Fruit fly (Drosophila melanogaster) whole organism, embryonic: ENCODE data around the gene Teh1.

ENCODE experiments used
- Asciz ChIP-seq: fragments of 200-800 bp; sonication (Bioruptor generic); optimal IDR thresholded peaks from 2 replicates; lab custom pipeline; 2017; ENCODE audit warnings: missing biosample characterization, mild to moderate bottlenecking, missing genetic modification characterization, missing genetic modification reagents
- B-H2 ChIP-seq: fragments of 200-800 bp; sonication (Bioruptor generic); optimal IDR thresholded peaks from 2 replicates; lab custom pipeline; 2018; ENCODE audit warnings: missing biosample characterization, mild to moderate bottlenecking, missing genetic modification characterization
- BtbVII ChIP-seq: fragments of 200-800 bp; sonication (Bioruptor generic); optimal IDR thresholded peaks from 3 replicates; lab custom pipeline; 2017; ENCODE audit warnings: missing biosample characterization, mild to moderate bottlenecking, missing genetic modification characterization
- Bteb2 ChIP-seq: fragments of 200-800 bp; sonication (Bioruptor generic); optimal IDR thresholded peaks from 2 replicates; lab custom pipeline; 2016; ENCODE audit warnings: missing biosample characterization, missing genetic modification characterization
- CG10543 ChIP-seq: fragments of 200-800 bp; sonication (Bioruptor generic); optimal IDR thresholded peaks from 3 replicates; lab custom pipeline; 2017; ENCODE audit warnings: missing biosample characterization, mild to moderate bottlenecking, missing genetic modification characterization, moderate library complexity
- CG11247 ChIP-seq: fragments of 200-800 bp; sonication (Bioruptor generic); IDR thresholded peaks from 2 replicates; pipeline ENCODE4 v1.3.6; 2022; ENCODE audit warnings: missing biosample characterization, missing genetic modification characterization
- CG12155 ChIP-seq: fragments of 200-800 bp; sonication (Bioruptor generic); optimal IDR thresholded peaks from 3 replicates; lab custom pipeline; 2016; ENCODE audit warnings: missing biosample characterization, missing genetic modification characterization
- CG1233 ChIP-seq: fragments of 200-800 bp; sonication (Bioruptor generic); optimal IDR thresholded peaks from 4 replicates; lab custom pipeline; 2018; ENCODE audit warnings: missing biosample characterization, mild to moderate bottlenecking, missing genetic modification characterization
- CG12391 ChIP-seq: fragments of 200-800 bp; sonication (Bioruptor generic); optimal IDR thresholded peaks from 3 replicates; lab custom pipeline; 2018; ENCODE audit warnings: missing biosample characterization, mild to moderate bottlenecking, missing genetic modification characterization, moderate library complexity
- CG14965 ChIP-seq: fragments of 200-800 bp; sonication (Bioruptor generic); optimal IDR thresholded peaks from 2 replicates; lab custom pipeline; 2016; ENCODE audit warnings: missing biosample characterization, missing genetic modification characterization, borderline replicate concordance
- CG1603 ChIP-seq: fragments of 200-800 bp; sonication (Bioruptor generic); optimal IDR thresholded peaks from 2 replicates; lab custom pipeline; 2019; ENCODE audit warnings: missing biosample characterization, mild to moderate bottlenecking, missing genetic modification characterization, moderate library complexity
- CG17328 ChIP-seq: fragments of 200-800 bp; sonication (Bioruptor generic); IDR thresholded peaks from 2 replicates; pipeline ENCODE4 v1.3.6; 2022; ENCODE audit warnings: missing biosample characterization, missing genetic modification characterization
- CG2202 ChIP-seq: fragments of 200-800 bp; sonication (Bioruptor generic); optimal IDR thresholded peaks from 2 replicates; lab custom pipeline; 2018; ENCODE audit warnings: missing biosample characterization, mild to moderate bottlenecking, missing genetic modification characterization
- CG3847 ChIP-seq: fragments of 200-800 bp; sonication (Bioruptor generic); IDR thresholded peaks from 2 replicates; pipeline ENCODE4 v1.3.6; 2022; ENCODE audit warnings: missing biosample characterization, missing genetic modification characterization
- CG4328 ChIP-seq: fragments of 200-800 bp; sonication (Bioruptor generic); optimal IDR thresholded peaks from 3 replicates; lab custom pipeline; 2017; ENCODE audit warnings: missing biosample characterization, missing genetic modification reagents, missing genetic modification characterization
- CG4820 ChIP-seq: fragments of 200-800 bp; sonication (Bioruptor generic); optimal IDR thresholded peaks from 3 replicates; lab custom pipeline; 2016; ENCODE audit warnings: missing biosample characterization, missing genetic modification characterization
- CG6791 ChIP-seq: fragments of 200-800 bp; sonication (Bioruptor generic); IDR thresholded peaks from 3 replicates; pipeline ENCODE4 v1.3.6; 2022; ENCODE audit warnings: missing biosample characterization, missing genetic modification characterization; ENCODE audit not compliant: partially characterized antibody
- CG7745 ChIP-seq: fragments of 200-800 bp; sonication (Bioruptor generic); optimal IDR thresholded peaks from 2 replicates; lab custom pipeline; 2018; ENCODE audit warnings: missing biosample characterization, mild to moderate bottlenecking, missing genetic modification characterization, moderate library complexity
- CG7786 ChIP-seq: fragments of 200-800 bp; sonication (Bioruptor generic); optimal IDR thresholded peaks from 2 replicates; lab custom pipeline; 2016; ENCODE audit warnings: missing biosample characterization, missing genetic modification characterization
- CG9609 ChIP-seq: fragments of 200-800 bp; sonication (Bioruptor generic); optimal IDR thresholded peaks from 3 replicates; lab custom pipeline; 2016; ENCODE audit warnings: missing biosample characterization, missing genetic modification characterization
- CHES-1-like ChIP-seq: fragments of 200-800 bp; sonication (Bioruptor generic); optimal IDR thresholded peaks from 2 replicates; lab custom pipeline; 2016; ENCODE audit warnings: missing biosample characterization, missing genetic modification characterization
- CTCF ChIP-seq: fragments of 200-800 bp; sonication (Bioruptor generic); optimal IDR thresholded peaks from 2 replicates; lab custom pipeline; 2017; ENCODE audit warnings: missing biosample characterization, mild to moderate bottlenecking, missing genetic modification characterization, moderate library complexity
- ERR ChIP-seq: fragments of 200-800 bp; sonication (Bioruptor generic); optimal IDR thresholded peaks from 2 replicates; lab custom pipeline; 2016; ENCODE audit warnings: missing biosample characterization, missing genetic modification characterization
- Eip74EF ChIP-seq, 2 experiments: fragments of 200-800 bp in 1 of 2; fragments of >200 bp in 1 of 2; sonication (Bioruptor generic) in 1 of 2; optimal IDR thresholded peaks; 2 replicates each; lab custom pipeline; 2017 to 2019; ENCODE audit warnings: missing biosample characterization in 2 of 2, missing genetic modification characterization in 2 of 2, mild to moderate bottlenecking in 1 of 2, moderate library complexity in 1 of 2
- Ets65A ChIP-seq: fragments of 200-800 bp; sonication (Bioruptor generic); peaks from one replicate; lab custom pipeline; 2016; ENCODE audit warnings: missing biosample characterization, missing genetic modification characterization
- Ets97D ChIP-seq: fragments of 200-800 bp; sonication (Bioruptor generic); optimal IDR thresholded peaks from 3 replicates; lab custom pipeline; 2016; ENCODE audit warnings: missing biosample characterization, missing genetic modification characterization
- Gug ChIP-seq: fragments of 200-800 bp; sonication (Bioruptor generic); IDR thresholded peaks from 4 replicates; pipeline ENCODE4 v1.3.6; 2022; ENCODE audit warnings: missing biosample characterization, missing genetic modification characterization
- H2.0 ChIP-seq: fragments of 200-800 bp; sonication (Bioruptor generic); IDR thresholded peaks from 2 replicates; pipeline ENCODE4 v1.3.6; 2022; ENCODE audit warnings: missing biosample characterization, missing genetic modification characterization
- HLH3B ChIP-seq: fragments of 200-800 bp; sonication (Bioruptor generic); IDR thresholded peaks from 2 replicates; pipeline ENCODE4 v1.3.6; 2022; ENCODE audit warnings: missing biosample characterization, missing genetic modification characterization
- Hr51 ChIP-seq, 2 experiments: fragments of 200-800 bp; sonication (Bioruptor generic); optimal IDR thresholded peaks; 2 replicates in 1 of 2; 3 replicates in 1 of 2; lab custom pipeline; 2016 to 2018; ENCODE audit warnings: missing biosample characterization in 2 of 2, missing genetic modification characterization in 2 of 2, mild to moderate bottlenecking in 1 of 2, moderate library complexity in 1 of 2
- Lim3 ChIP-seq: fragments of 200-800 bp; sonication (Bioruptor generic); IDR thresholded peaks from 2 replicates; pipeline ENCODE4 v1.3.6; 2022; ENCODE audit warnings: missing biosample characterization, missing genetic modification characterization
- NFAT ChIP-seq: fragments of 200-800 bp; sonication (Bioruptor generic); IDR thresholded peaks from 2 replicates; pipeline ENCODE4 v1.3.6; 2022; ENCODE audit warnings: missing biosample characterization, missing genetic modification characterization
- Oaz ChIP-seq: fragments of 200-800 bp; sonication (Bioruptor generic); IDR thresholded peaks from 2 replicates; pipeline ENCODE4 v1.3.6; 2022; ENCODE audit warnings: missing biosample characterization, missing genetic modification characterization
- Pdp1 ChIP-seq, 2 experiments: fragments of 200-800 bp; sonication (Bioruptor generic); optimal IDR thresholded peaks; 3 replicates each; lab custom pipeline; 2016; ENCODE audit warnings: missing biosample characterization in 2 of 2, missing genetic modification characterization in 2 of 2, mild to moderate bottlenecking in 1 of 2, moderate library complexity in 1 of 2
- Spps ChIP-seq: fragments of 200-800 bp; sonication (Bioruptor generic); optimal IDR thresholded peaks from 2 replicates; lab custom pipeline; 2018; ENCODE audit warnings: missing biosample characterization, mild to moderate bottlenecking, missing genetic modification characterization
- Usf ChIP-seq: fragments of 200-800 bp; sonication (Bioruptor generic); optimal IDR thresholded peaks from 2 replicates; lab custom pipeline; 2017; ENCODE audit warnings: missing genotype, missing biosample characterization, missing genetic modification characterization
- al ChIP-seq: fragments of 200-800 bp; sonication (Bioruptor generic); IDR thresholded peaks from 2 replicates; pipeline ENCODE4 v1.3.6; 2022; ENCODE audit warnings: missing biosample characterization, missing genetic modification characterization
- ara ChIP-seq: fragments of 200-800 bp; sonication (Bioruptor generic); IDR thresholded peaks from 2 replicates; pipeline ENCODE4 v1.3.6; 2022; ENCODE audit warnings: missing biosample characterization, missing genetic modification characterization
- ash1 ChIP-seq: fragments of 200-800 bp; sonication (Bioruptor generic); optimal IDR thresholded peaks from 2 replicates; lab custom pipeline; 2018; ENCODE audit warnings: missing biosample characterization, mild to moderate bottlenecking, missing genetic modification characterization
- br ChIP-seq: fragments of >200 bp; optimal IDR thresholded peaks from 2 replicates; lab custom pipeline; 2017
- dm ChIP-seq: fragments of 200-800 bp; sonication (Bioruptor generic); optimal IDR thresholded peaks from 3 replicates; lab custom pipeline; 2016; ENCODE audit warnings: missing biosample characterization, missing genetic modification characterization
- en ChIP-seq: fragments of 200-800 bp; sonication (Bioruptor generic); optimal IDR thresholded peaks from 2 replicates; lab custom pipeline; 2016; ENCODE audit warnings: missing biosample characterization, missing genetic modification characterization
- esg ChIP-seq: fragments of 200-800 bp; sonication (Bioruptor generic); conservative IDR thresholded peaks from 2 replicates; pipeline ENCODE4 v1.3.6; 2022; ENCODE audit warnings: missing biosample characterization, missing genetic modification characterization
- gem ChIP-seq: fragments of 200-800 bp; sonication (Bioruptor generic); optimal IDR thresholded peaks from 2 replicates; lab custom pipeline; 2019; ENCODE audit warnings: missing biosample characterization, mild to moderate bottlenecking, missing genetic modification characterization, moderate library complexity
- gro ChIP-seq: fragments of 200-800 bp; sonication (Bioruptor generic); optimal IDR thresholded peaks from 2 replicates; lab custom pipeline; 2016; ENCODE audit warnings: missing biosample characterization, missing genetic modification characterization
- onecut ChIP-seq: fragments of 200-800 bp; sonication (Bioruptor generic); IDR thresholded peaks from 2 replicates; pipeline ENCODE4 v1.3.6; 2022; ENCODE audit warnings: missing biosample characterization, missing genetic modification characterization
- pb ChIP-seq: fragments of 200-800 bp; sonication (Bioruptor generic); optimal IDR thresholded peaks from 3 replicates; lab custom pipeline; 2016; ENCODE audit warnings: missing biosample characterization, missing genetic modification characterization
- slbo ChIP-seq: fragments of 200-800 bp; sonication (Bioruptor generic); IDR thresholded peaks from 2 replicates; pipeline ENCODE4 v1.3.6; 2022; ENCODE audit warnings: missing biosample characterization, missing genetic modification characterization
- sna ChIP-seq: fragments of 200-800 bp; sonication (Bioruptor generic); IDR thresholded peaks from 2 replicates; pipeline ENCODE4 v1.3.6; 2022; ENCODE audit warnings: missing biosample characterization, missing genetic modification characterization; ENCODE audit not compliant: partially characterized antibody
- tll ChIP-seq, 2 experiments: fragments of 200-800 bp in 1 of 2; fragments of >200 bp in 1 of 2; sonication (Bioruptor generic) in 1 of 2; optimal IDR thresholded peaks; 2 replicates each; lab custom pipeline; 2017 to 2019; ENCODE audit warnings: missing biosample characterization in 2 of 2, missing genetic modification characterization in 2 of 2, mild to moderate bottlenecking in 1 of 2, moderate library complexity in 1 of 2
- tup ChIP-seq: fragments of 200-800 bp; sonication (Bioruptor generic); optimal IDR thresholded peaks from 2 replicates; lab custom pipeline; 2016; ENCODE audit warnings: missing biosample characterization, mild to moderate bottlenecking, missing genetic modification characterization, moderate library complexity
- zfh2 ChIP-seq: fragments of 200-800 bp; sonication (Bioruptor generic); optimal IDR thresholded peaks from 2 replicates; lab custom pipeline; 2016; ENCODE audit warnings: missing biosample characterization, missing genetic modification characterization

The Teh1 gene

dm6 chr3R:9793018-9793417 is 74.9 kb downstream of the Teh1 start, which contains the start of gene CG8516 (continued):
- TF ChIP-seq ara (GFP tag; lab: Robert Waterston, UW) (no peak), tup (GFP tag; lab: Kevin White, UChicago) (no peak), Bteb2 (no peak), CG2202 (tag; lab: Kevin White, UChicago) (no peak), BtbVII (GFP tag; lab: Kevin White, UChicago) (no peak), Gug (no peak), ERR (no peak), CG7786 (GFP tag; lab: Kevin White, UChicago) (no peak), CG12391 (peak; percentile 33), esg (GFP tag; lab: Robert Waterston, UW) (no peak), onecut (GFP tag; lab: Robert Waterston, UW) (no peak), Oaz (GFP tag; lab: Robert Waterston, UW) (no peak), CG6791 (GFP tag; lab: Robert Waterston, UW) (no peak), NFAT (no peak), zfh2 (GFP tag; lab: Kevin White, UChicago) (no peak), CG12155 (no peak), HLH3B (GFP tag; lab: Robert Waterston, UW) (no peak), Eip74EF (GFP tag; optimal IDR thresholded peaks at IDR 0.05; lab: Kevin White, UChicago) (no peak), gro (no peak), Usf (GFP tag; lab: Kevin White, UChicago) (no peak), ash1 (GFP tag; lab: Kevin White, UChicago) (no peak), CHES-1-like (GFP tag; lab: Kevin White, UChicago) (no peak), CG3847 (GFP tag; lab: Robert Waterston, UW) (peak; percentile 37; the same call in 1 of the 2 replicates), al (GFP tag; lab: Robert Waterston, UW) (no peak), sna (GFP tag; lab: Robert Waterston, UW) (no peak), H2.0 (GFP tag; lab: Robert Waterston, UW) (no peak), CG1603 (tag; lab: Kevin White, UChicago) (no peak), Spps (no peak), Ets65A (GFP tag; lab: Kevin White, UChicago) (no peak), CG11247 (GFP tag; lab: Robert Waterston, UW) (no peak), CG1233 (GFP tag; lab: Kevin White, UChicago) (no peak), CG4328 (GFP tag; lab: Kevin White, UChicago) (no peak), CTCF (no peak), Pdp1 (GFP tag; optimal IDR thresholded peaks at IDR 0.05; lab: Kevin White, UChicago) (peak in 1 of 2 experiments; percentile 53), B-H2 (no peak), CG9609 (GFP tag; lab: Kevin White, UChicago) (no peak), br (lab: Kevin White, UChicago) (no peak), CG4820 (GFP tag; lab: Kevin White, UChicago) (no peak), dm (GFP tag; lab: Kevin White, UChicago) (no peak), tll (GFP tag; optimal IDR thresholded peaks at IDR 0.05; lab: Kevin White, UChicago) (no peak), en (GFP tag; lab: Kevin White, UChicago) (no peak), CG17328 (peak; percentile 36), CG7745 (no peak), pb (GFP tag; lab: Kevin White, UChicago) (no peak), gem (tag; lab: Kevin White, UChicago) (no peak), Hr51 (GFP tag; optimal IDR thresholded peaks at IDR 0.05; lab: Kevin White, UChicago) (no peak), Lim3 (GFP tag; lab: Robert Waterston, UW) (no peak), Ets97D (GFP tag; lab: Kevin White, UChicago) (peak; percentile 43), CG10543 (no peak), CG14965 (GFP tag; lab: Kevin White, UChicago) (no peak), Asciz (GFP tag; lab: Kevin White, UChicago) (no peak), slbo (no peak)
